Worm (Caenorhabditis elegans) whole organism, L1 larva: ENCODE measurements around the gene plpp-1.1.

Experiments used
- C16A3.4 ChIP-seq: fragments of 150-350 bp; optimal IDR thresholded peaks from 2 replicates; lab custom pipeline; 2014; ENCODE audit warnings: missing biosample characterization, missing genetic modification characterization
- C34B4.2 ChIP-seq: sonication (generic microtip); optimal IDR thresholded peaks from 2 replicates; lab custom pipeline; 2017; ENCODE audit warnings: mild to moderate bottlenecking, missing genetic modification characterization, missing compliant biosample characterization
- aha-1 ChIP-seq: fragments of 150-350 bp; optimal IDR thresholded peaks from 2 replicates; lab custom pipeline; 2014; ENCODE audit warnings: missing biosample characterization, missing genetic modification characterization
- aly-2 ChIP-seq: fragments of 150-350 bp; optimal IDR thresholded peaks from 2 replicates; lab custom pipeline; 2014; ENCODE audit warnings: missing biosample characterization, missing genetic modification characterization
- blmp-1 ChIP-seq: fragments of 150-350 bp; optimal IDR thresholded peaks from 2 replicates; lab custom pipeline; 2014; ENCODE audit warnings: missing biosample characterization, missing genetic modification characterization
- ceh-8 ChIP-seq: fragments of 200-800 bp; sonication (Bioruptor generic); optimal IDR thresholded peaks from 2 replicates; lab custom pipeline; 2018; ENCODE audit warnings: mild to moderate bottlenecking, missing genetic modification characterization, moderate library complexity, missing compliant biosample characterization
- ceh-90 ChIP-seq: sonication (generic microtip); optimal IDR thresholded peaks from 2 replicates; lab custom pipeline; 2016; ENCODE audit warnings: missing genetic modification characterization, missing compliant biosample characterization
- ces-1 ChIP-seq: fragments of 150-350 bp; optimal IDR thresholded peaks from 2 replicates; lab custom pipeline; 2014; ENCODE audit warnings: missing biosample characterization, missing genetic modification reagents, missing genetic modification characterization
- dpl-1 ChIP-seq, 3 experiments: fragments of 150-350 bp in 2 of 3; sonication (generic microtip) in 1 of 3; optimal IDR thresholded peaks; 2 replicates each; lab custom pipeline; 2014 to 2017; ENCODE audit warnings: missing biosample characterization in 3 of 3, missing genetic modification characterization in 3 of 3, missing genetic modification reagents in 3 of 3
- dsc-1 ChIP-seq: sonication (generic microtip); optimal IDR thresholded peaks from 2 replicates; lab custom pipeline; 2016; ENCODE audit warnings: mild to moderate bottlenecking, missing genetic modification characterization, missing compliant biosample characterization
- efl-1 ChIP-seq, 4 experiments: fragments of 150-350 bp; optimal IDR thresholded peaks in 3 of 4; peaks in 1 of 4; 1 replicate in 1 of 4; 2 replicates in 3 of 4; lab custom pipeline; 2014; ENCODE audit warnings: missing biosample characterization in 2 of 4, missing genetic modification characterization in 2 of 4, missing genetic modification reagents in 2 of 4
- elt-3 ChIP-seq, 6 experiments: fragments of 150-350 bp in 1 of 6; sonication (generic microtip); optimal IDR thresholded peaks; 2 replicates each; lab custom pipeline; 2017 to 2018; ENCODE audit warnings: missing biosample characterization in 6 of 6, missing genetic modification characterization in 6 of 6, inconsistent platforms in 1 of 6
- ets-5 ChIP-seq: fragments of 200-800 bp; sonication (Bioruptor generic); IDR thresholded peaks from 2 replicates; pipeline ENCODE4 v1.3.6; 2022; ENCODE audit warnings: missing genetic modification characterization, missing compliant biosample characterization
- fos-1 ChIP-seq: fragments of 150-350 bp; optimal IDR thresholded peaks from 2 replicates; lab custom pipeline; 2014; ENCODE audit warnings: missing biosample characterization, missing genetic modification characterization
- grh-1 ChIP-seq: fragments of 200-800 bp; sonication (Bioruptor generic); IDR thresholded peaks from 2 replicates; pipeline ENCODE4 v1.3.6; 2022; ENCODE audit warnings: missing genetic modification reagents, missing genetic modification characterization, missing compliant biosample characterization
- jun-1 ChIP-seq: fragments of 150-350 bp; optimal IDR thresholded peaks from 2 replicates; lab custom pipeline; 2014; ENCODE audit warnings: missing biosample characterization, missing genetic modification reagents, missing genetic modification characterization
- lin-14 ChIP-seq: fragments of 200-800 bp; sonication (Bioruptor generic); optimal IDR thresholded peaks from 2 replicates; lab custom pipeline; 2018; ENCODE audit warnings: mild to moderate bottlenecking, missing genetic modification characterization, moderate library complexity, missing compliant biosample characterization
- lin-15B ChIP-seq: fragments of 150-350 bp; sonication (generic microtip); optimal IDR thresholded peaks from 3 replicates; lab custom pipeline; 2014; ENCODE audit warnings: missing biosample characterization, missing genetic modification characterization
- lin-35 ChIP-seq, 2 experiments: fragments of 150-350 bp; optimal IDR thresholded peaks; 2 replicates each; lab custom pipeline; 2014; ENCODE audit warnings: missing biosample characterization in 2 of 2, missing genetic modification characterization in 2 of 2, missing genetic modification reagents in 2 of 2
- lsy-2 ChIP-seq, 2 experiments: fragments of 150-350 bp; optimal IDR thresholded peaks; 2 replicates each; lab custom pipeline; 2014; ENCODE audit warnings: missing biosample characterization in 2 of 2, missing genetic modification characterization in 2 of 2
- mdl-1 ChIP-seq, 2 experiments: fragments of 150-350 bp; optimal IDR thresholded peaks; 2 replicates each; lab custom pipeline; 2014 to 2017; ENCODE audit warnings: missing biosample characterization in 2 of 2, missing genetic modification characterization in 2 of 2, inconsistent platforms in 1 of 2
- mep-1 ChIP-seq: fragments of 150-350 bp; optimal IDR thresholded peaks from 2 replicates; lab custom pipeline; 2014; ENCODE audit warnings: missing biosample characterization, missing genetic modification characterization
- nhr-11 ChIP-seq: fragments of 150-350 bp; optimal IDR thresholded peaks from 2 replicates; lab custom pipeline; 2014; ENCODE audit warnings: missing biosample characterization, missing genetic modification characterization
- nhr-19 ChIP-seq: fragments of 200-800 bp; sonication (Bioruptor generic); conservative IDR thresholded peaks from 2 replicates; pipeline ENCODE4 v1.3.6; 2022; ENCODE audit warnings: missing genetic modification characterization, missing compliant biosample characterization
- nhr-20 ChIP-seq: sonication (generic microtip); optimal IDR thresholded peaks from 2 replicates; lab custom pipeline; 2016; ENCODE audit warnings: mild to moderate bottlenecking, missing genetic modification characterization, missing compliant biosample characterization
- nhr-28 ChIP-seq: fragments of 150-350 bp; optimal IDR thresholded peaks from 2 replicates; lab custom pipeline; 2014; ENCODE audit warnings: missing biosample characterization, missing genetic modification characterization
- nhr-71 ChIP-seq: sonication (generic microtip); optimal IDR thresholded peaks from 2 replicates; lab custom pipeline; 2016; ENCODE audit warnings: mild to moderate bottlenecking, missing genetic modification characterization, moderate library complexity, missing compliant biosample characterization
- nhr-77 ChIP-seq: fragments of 150-350 bp; optimal IDR thresholded peaks from 2 replicates; lab custom pipeline; 2014; ENCODE audit warnings: missing biosample characterization, missing genetic modification characterization
- nhr-85 ChIP-seq: sonication (generic microtip); peaks from one replicate; lab custom pipeline; 2016; ENCODE audit warnings: missing genetic modification characterization, inconsistent platforms, missing compliant biosample characterization
- nhr-90 ChIP-seq: sonication (generic microtip); optimal IDR thresholded peaks from 2 replicates; lab custom pipeline; 2016; ENCODE audit warnings: mild to moderate bottlenecking, missing genetic modification characterization, missing compliant biosample characterization; ENCODE audit not compliant: poor library complexity
- pag-3 ChIP-seq: sonication (generic microtip); optimal IDR thresholded peaks from 2 replicates; lab custom pipeline; 2017; ENCODE audit warnings: missing genetic modification characterization, mild to moderate bottlenecking, missing compliant biosample characterization, antibody characterized with exemption, borderline replicate concordance; ENCODE audit not compliant: insufficient read depth
- rnt-1 ChIP-seq: sonication (generic microtip); optimal IDR thresholded peaks from 2 replicates; lab custom pipeline; 2016; ENCODE audit warnings: mild to moderate bottlenecking, missing genetic modification characterization, moderate library complexity, missing compliant biosample characterization
- snpc-4 ChIP-seq: fragments of 150-350 bp; optimal IDR thresholded peaks from 2 replicates; lab custom pipeline; 2014; ENCODE audit warnings: missing biosample characterization, missing genetic modification characterization
- snu-23 ChIP-seq: sonication (generic microtip); optimal IDR thresholded peaks from 2 replicates; lab custom pipeline; 2016; ENCODE audit warnings: missing genetic modification characterization, missing compliant biosample characterization
- sox-4 ChIP-seq: sonication (generic microtip); optimal IDR thresholded peaks from 2 replicates; lab custom pipeline; 2016; ENCODE audit warnings: missing genetic modification characterization, missing compliant biosample characterization
- sup-37 ChIP-seq: fragments of 200-800 bp; sonication (Bioruptor generic); optimal IDR thresholded peaks from 2 replicates; lab custom pipeline; 2018; ENCODE audit warnings: mild to moderate bottlenecking, missing genetic modification characterization, missing compliant biosample characterization
- swsn-7 ChIP-seq: sonication (generic microtip); optimal IDR thresholded peaks from 2 replicates; lab custom pipeline; 2016; ENCODE audit warnings: missing genetic modification characterization, missing compliant biosample characterization
- tbx-2 ChIP-seq: sonication (generic microtip); optimal IDR thresholded peaks from 2 replicates; lab custom pipeline; 2016; ENCODE audit warnings: missing genetic modification characterization, missing compliant biosample characterization
- tlp-1 ChIP-seq: fragments of 150-350 bp; optimal IDR thresholded peaks from 2 replicates; lab custom pipeline; 2014; ENCODE audit warnings: missing biosample characterization, missing genetic modification characterization
- unc-30 ChIP-seq: sonication (generic microtip); optimal IDR thresholded peaks from 2 replicates; lab custom pipeline; 2017; ENCODE audit warnings: missing biosample characterization, missing genetic modification characterization
- unc-62 ChIP-seq: fragments of 150-350 bp; optimal IDR thresholded peaks from 2 replicates; lab custom pipeline; 2014; ENCODE audit warnings: missing biosample characterization, missing genetic modification reagents, missing genetic modification characterization
- unc-98 ChIP-seq: fragments of 200-800 bp; sonication (Bioruptor generic); IDR thresholded peaks from 2 replicates; pipeline ENCODE4 v1.3.6; 2022; ENCODE audit warnings: missing genetic modification characterization, missing compliant biosample characterization
- xbp-1 ChIP-seq: sonication (generic microtip); optimal IDR thresholded peaks from 2 replicates; lab custom pipeline; 2016; ENCODE audit warnings: missing genetic modification characterization, missing compliant biosample characterization

plpp-1.1 gene

DNA sequence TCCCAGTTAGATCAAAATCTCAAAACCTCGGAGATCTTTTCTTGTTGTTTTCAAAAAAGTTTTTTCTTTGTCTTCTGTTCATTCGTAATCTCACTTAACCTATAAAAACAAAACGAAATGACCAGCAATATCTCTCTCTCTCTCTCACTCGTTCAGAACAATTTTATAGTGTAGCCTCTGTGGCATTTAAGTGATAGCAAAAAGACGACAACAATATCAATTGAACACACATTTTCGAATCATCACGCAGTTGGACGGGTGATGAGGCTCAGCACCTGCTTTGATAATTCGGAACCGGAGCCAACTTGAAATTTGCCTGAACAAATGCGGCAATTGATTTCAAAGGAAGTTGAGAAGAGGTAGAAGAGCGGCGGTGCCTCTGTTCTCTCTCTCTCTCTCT is 24.6 kb upstream of the plpp-1.1 start:
- TF ChIP-seq lin-15B (no peak), elt-3 (tag; optimal IDR thresholded peaks at IDR 0.05; lab: Kevin White, UChicago) (peak in 1 of 6 experiments; percentile 13)

DNA sequence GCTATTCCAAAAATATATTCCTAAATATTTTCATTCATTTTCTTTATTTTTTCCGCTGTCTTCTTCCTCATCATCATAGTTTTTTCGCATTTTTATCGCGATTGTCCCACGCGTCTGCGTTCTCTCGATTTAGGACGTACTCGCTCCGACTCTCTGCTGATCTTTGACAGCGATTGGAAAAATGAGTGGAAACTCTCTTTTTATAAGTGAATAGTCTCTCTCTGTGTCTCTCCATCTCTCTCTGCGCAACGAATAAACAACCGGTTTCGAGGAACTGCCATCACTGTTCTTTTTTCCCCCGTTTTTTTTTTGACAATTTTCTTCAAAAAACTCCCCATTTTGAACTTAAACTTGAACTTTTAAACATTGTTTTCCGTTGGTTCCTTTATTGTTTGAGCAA is 23.6 kb upstream of the plpp-1.1 start:
- TF ChIP-seq nhr-19 (GFP tag; lab: Robert Waterston, UW) (no peak), grh-1 (GFP tag; lab: Robert Waterston, UW) (peak; percentile 90), efl-1 (optimal IDR thresholded peaks at IDR 0.05; lab: Kevin White, UChicago) (peak in 1 of 2 experiments; percentile 28), efl-1 (GFP tag; optimal IDR thresholded peaks at IDR 0.05 in 1 of 2; lab: Kevin White, UChicago) (peak in 1 of 2 experiments; percentile 65), mdl-1 (tag; optimal IDR thresholded peaks at IDR 0.05; lab: Kevin White, UChicago) (no peak), jun-1 (tag; lab: Kevin White, UChicago) (peak; percentile 18), tlp-1 (tag; lab: Kevin White, UChicago) (no peak), nhr-11 (no peak), lin-14 (GFP tag; lab: Kevin White, UChicago) (peak; percentile 85), xbp-1 (no peak), nhr-77 (tag; lab: Kevin White, UChicago) (peak; percentile 6), C16A3.4 (tag; lab: Kevin White, UChicago) (no peak), unc-62 (GFP tag; lab: Kevin White, UChicago) (no peak), ets-5 (no peak), nhr-85 (tag; lab: Kevin White, UChicago) (peak; percentile 88), ceh-90 (tag; lab: Kevin White, UChicago) (no peak), nhr-90 (no peak), blmp-1 (tag; lab: Kevin White, UChicago) (peak; percentile 89), elt-3 (tag; optimal IDR thresholded peaks at IDR 0.05; lab: Kevin White, UChicago) (peak in 2 of 6 experiments; percentile 29 to 42), unc-30 (no peak), nhr-20 (tag; lab: Kevin White, UChicago) (peak; percentile 59), unc-98 (GFP tag; lab: Robert Waterston, UW) (no peak), lin-35 (GFP tag; optimal IDR thresholded peaks at IDR 0.05; lab: Kevin White, UChicago) (peak in 1 of 2 experiments; percentile 42), nhr-28 (no peak), dpl-1 (GFP tag; optimal IDR thresholded peaks at IDR 0.05; lab: Kevin White, UChicago) (peak in 1 of 3 experiments; percentile 19), mep-1 (peak; percentile 30), sox-4 (tag; lab: Kevin White, UChicago) (no peak), snu-23 (peak; percentile 51), rnt-1 (tag; lab: Kevin White, UChicago) (peak; percentile 10), aha-1 (tag; lab: Kevin White, UChicago) (no peak), tbx-2 (tag; lab: Kevin White, UChicago) (peak; percentile 33), ceh-8 (no peak), fos-1 (tag; lab: Kevin White, UChicago) (peak; percentile 20), aly-2 (no peak), swsn-7 (peak; percentile 1), pag-3 (tag; lab: Kevin White, UChicago) (no peak), nhr-71 (tag; lab: Kevin White, UChicago) (peak; percentile 39), ces-1 (GFP tag; lab: Kevin White, UChicago) (no peak), sup-37 (GFP tag; lab: Kevin White, UChicago) (no peak), snpc-4 (tag; lab: Kevin White, UChicago) (no peak), lsy-2 (tag; optimal IDR thresholded peaks at IDR 0.05; lab: Kevin White, UChicago) (peak in 1 of 2 experiments; percentile 47), dsc-1 (tag; lab: Kevin White, UChicago) (no peak), C34B4.2 (no peak)
